Worm (Caenorhabditis elegans) whole organism, L1 larva: ENCODE measurements around the gene F54F2.9.
A peak's percentile ranks its signal among the peaks of the same experiment; 100 is the strongest.

Experiments used
- C04F5.9 ChIP-seq: sonication (generic microtip); optimal IDR thresholded peaks from 2 replicates; lab custom pipeline; 2016; ENCODE audit warnings: missing genetic modification characterization, missing compliant biosample characterization
- C34B4.2 ChIP-seq: sonication (generic microtip); optimal IDR thresholded peaks from 2 replicates; lab custom pipeline; 2017; ENCODE audit warnings: mild to moderate bottlenecking, missing genetic modification characterization, missing compliant biosample characterization
- aha-1 ChIP-seq: fragments of 150-350 bp; optimal IDR thresholded peaks from 2 replicates; lab custom pipeline; 2014; ENCODE audit warnings: missing biosample characterization, missing genetic modification characterization
- alr-1 ChIP-seq: fragments of 200-800 bp; sonication (Bioruptor generic); optimal IDR thresholded peaks from 2 replicates; lab custom pipeline; 2018; ENCODE audit warnings: borderline replicate concordance, mild to moderate bottlenecking, missing genetic modification characterization, missing compliant biosample characterization
- aly-2 ChIP-seq: fragments of 150-350 bp; optimal IDR thresholded peaks from 2 replicates; lab custom pipeline; 2014; ENCODE audit warnings: missing biosample characterization, missing genetic modification characterization
- ceh-63 ChIP-seq: fragments of 200-800 bp; sonication (Bioruptor generic); optimal IDR thresholded peaks from 2 replicates; lab custom pipeline; 2018; ENCODE audit warnings: mild to moderate bottlenecking, missing genetic modification characterization, missing compliant biosample characterization
- ceh-82 ChIP-seq, 3 experiments: fragments of 150-350 bp in 1 of 3; sonication (generic microtip) in 2 of 3; optimal IDR thresholded peaks; 2 replicates each; lab custom pipeline; 2014 to 2017; ENCODE audit warnings: missing biosample characterization in 3 of 3, missing genetic modification characterization in 3 of 3
- ceh-90 ChIP-seq: sonication (generic microtip); optimal IDR thresholded peaks from 2 replicates; lab custom pipeline; 2016; ENCODE audit warnings: missing genetic modification characterization, missing compliant biosample characterization
- dpl-1 ChIP-seq, 3 experiments: fragments of 150-350 bp in 2 of 3; sonication (generic microtip) in 1 of 3; optimal IDR thresholded peaks; 2 replicates each; lab custom pipeline; 2014 to 2017; ENCODE audit warnings: missing biosample characterization in 3 of 3, missing genetic modification characterization in 3 of 3, missing genetic modification reagents in 3 of 3
- dsc-1 ChIP-seq: sonication (generic microtip); optimal IDR thresholded peaks from 2 replicates; lab custom pipeline; 2016; ENCODE audit warnings: mild to moderate bottlenecking, missing genetic modification characterization, missing compliant biosample characterization
- efl-1 ChIP-seq, 4 experiments: fragments of 150-350 bp; optimal IDR thresholded peaks in 3 of 4; peaks in 1 of 4; 1 replicate in 1 of 4; 2 replicates in 3 of 4; lab custom pipeline; 2014; ENCODE audit warnings: missing biosample characterization in 2 of 4, missing genetic modification characterization in 2 of 4, missing genetic modification reagents in 2 of 4
- elt-2 ChIP-seq: sonication (generic microtip); optimal IDR thresholded peaks from 2 replicates; lab custom pipeline; 2016; ENCODE audit warnings: missing genetic modification characterization, mild to moderate bottlenecking, inconsistent platforms, missing compliant biosample characterization, missing genetic modification reagents
- ets-5 ChIP-seq: fragments of 200-800 bp; sonication (Bioruptor generic); IDR thresholded peaks from 2 replicates; pipeline ENCODE4 v1.3.6; 2022; ENCODE audit warnings: missing genetic modification characterization, missing compliant biosample characterization
- fkh-10 ChIP-seq: sonication (generic microtip); optimal IDR thresholded peaks from 2 replicates; lab custom pipeline; 2017; ENCODE audit warnings: missing biosample characterization, missing genetic modification reagents, missing genetic modification characterization
- fkh-8 ChIP-seq: sonication (generic microtip); optimal IDR thresholded peaks from 2 replicates; lab custom pipeline; 2016; ENCODE audit warnings: mild to moderate bottlenecking, missing genetic modification characterization, missing compliant biosample characterization
- fos-1 ChIP-seq: fragments of 150-350 bp; optimal IDR thresholded peaks from 2 replicates; lab custom pipeline; 2014; ENCODE audit warnings: missing biosample characterization, missing genetic modification characterization
- irx-1 ChIP-seq: sonication (generic microtip); optimal IDR thresholded peaks from 2 replicates; lab custom pipeline; 2016; ENCODE audit warnings: missing genetic modification characterization, missing compliant biosample characterization
- isw-1 ChIP-seq: fragments of 200-800 bp; sonication (Bioruptor generic); IDR thresholded peaks from 2 replicates; pipeline ENCODE4 v1.3.6; 2022; ENCODE audit warnings: missing genetic modification characterization, missing compliant biosample characterization
- jun-1 ChIP-seq: fragments of 150-350 bp; optimal IDR thresholded peaks from 2 replicates; lab custom pipeline; 2014; ENCODE audit warnings: missing biosample characterization, missing genetic modification reagents, missing genetic modification characterization
- lin-14 ChIP-seq: fragments of 200-800 bp; sonication (Bioruptor generic); optimal IDR thresholded peaks from 2 replicates; lab custom pipeline; 2018; ENCODE audit warnings: mild to moderate bottlenecking, missing genetic modification characterization, moderate library complexity, missing compliant biosample characterization
- lin-35 ChIP-seq, 2 experiments: fragments of 150-350 bp; optimal IDR thresholded peaks; 2 replicates each; lab custom pipeline; 2014; ENCODE audit warnings: missing biosample characterization in 2 of 2, missing genetic modification characterization in 2 of 2, missing genetic modification reagents in 2 of 2
- lir-3 ChIP-seq: sonication (generic microtip); optimal IDR thresholded peaks from 2 replicates; lab custom pipeline; 2016; ENCODE audit warnings: mild to moderate bottlenecking, missing genetic modification characterization, moderate library complexity, missing compliant biosample characterization; ENCODE audit not compliant: poor library complexity
- lsy-2 ChIP-seq, 2 experiments: fragments of 150-350 bp; optimal IDR thresholded peaks; 2 replicates each; lab custom pipeline; 2014; ENCODE audit warnings: missing biosample characterization in 2 of 2, missing genetic modification characterization in 2 of 2
- mab-9 ChIP-seq: fragments of 200-800 bp; sonication (Bioruptor generic); IDR thresholded peaks from 2 replicates; pipeline ENCODE4 v1.3.6; 2022; ENCODE audit warnings: missing genetic modification reagents, missing genetic modification characterization, missing compliant biosample characterization
- mdl-1 ChIP-seq, 2 experiments: fragments of 150-350 bp; optimal IDR thresholded peaks; 2 replicates each; lab custom pipeline; 2014 to 2017; ENCODE audit warnings: missing biosample characterization in 2 of 2, missing genetic modification characterization in 2 of 2, inconsistent platforms in 1 of 2
- mef-2 ChIP-seq: fragments of 150-350 bp; optimal IDR thresholded peaks from 2 replicates; lab custom pipeline; 2014; ENCODE audit warnings: missing biosample characterization, missing genetic modification characterization
- nhr-12 ChIP-seq: sonication (generic microtip); optimal IDR thresholded peaks from 2 replicates; lab custom pipeline; 2017; ENCODE audit warnings: missing biosample characterization, missing genetic modification characterization
- nhr-19 ChIP-seq: fragments of 200-800 bp; sonication (Bioruptor generic); conservative IDR thresholded peaks from 2 replicates; pipeline ENCODE4 v1.3.6; 2022; ENCODE audit warnings: missing genetic modification characterization, missing compliant biosample characterization
- nhr-237 ChIP-seq: fragments of 150-350 bp; optimal IDR thresholded peaks from 2 replicates; lab custom pipeline; 2014; ENCODE audit warnings: missing biosample characterization, missing genetic modification characterization
- nhr-47 ChIP-seq: sonication (generic microtip); optimal IDR thresholded peaks from 2 replicates; lab custom pipeline; 2016; ENCODE audit warnings: mild to moderate bottlenecking, missing genetic modification characterization, moderate library complexity, missing compliant biosample characterization
- nhr-71 ChIP-seq: sonication (generic microtip); optimal IDR thresholded peaks from 2 replicates; lab custom pipeline; 2016; ENCODE audit warnings: mild to moderate bottlenecking, missing genetic modification characterization, moderate library complexity, missing compliant biosample characterization
- nhr-84 ChIP-seq: sonication (generic microtip); optimal IDR thresholded peaks from 2 replicates; lab custom pipeline; 2017; ENCODE audit warnings: missing biosample characterization, missing genetic modification characterization
- nhr-85 ChIP-seq: sonication (generic microtip); peaks from one replicate; lab custom pipeline; 2016; ENCODE audit warnings: missing genetic modification characterization, inconsistent platforms, missing compliant biosample characterization
- rnt-1 ChIP-seq: sonication (generic microtip); optimal IDR thresholded peaks from 2 replicates; lab custom pipeline; 2016; ENCODE audit warnings: mild to moderate bottlenecking, missing genetic modification characterization, moderate library complexity, missing compliant biosample characterization
- snpc-4 ChIP-seq: fragments of 150-350 bp; optimal IDR thresholded peaks from 2 replicates; lab custom pipeline; 2014; ENCODE audit warnings: missing biosample characterization, missing genetic modification characterization
- snu-23 ChIP-seq: sonication (generic microtip); optimal IDR thresholded peaks from 2 replicates; lab custom pipeline; 2016; ENCODE audit warnings: missing genetic modification characterization, missing compliant biosample characterization
- sox-4 ChIP-seq: sonication (generic microtip); optimal IDR thresholded peaks from 2 replicates; lab custom pipeline; 2016; ENCODE audit warnings: missing genetic modification characterization, missing compliant biosample characterization
- swsn-7 ChIP-seq: sonication (generic microtip); optimal IDR thresholded peaks from 2 replicates; lab custom pipeline; 2016; ENCODE audit warnings: missing genetic modification characterization, missing compliant biosample characterization
- tbx-2 ChIP-seq: sonication (generic microtip); optimal IDR thresholded peaks from 2 replicates; lab custom pipeline; 2016; ENCODE audit warnings: missing genetic modification characterization, missing compliant biosample characterization
- tlp-1 ChIP-seq: fragments of 150-350 bp; optimal IDR thresholded peaks from 2 replicates; lab custom pipeline; 2014; ENCODE audit warnings: missing biosample characterization, missing genetic modification characterization
- unc-30 ChIP-seq: sonication (generic microtip); optimal IDR thresholded peaks from 2 replicates; lab custom pipeline; 2017; ENCODE audit warnings: missing biosample characterization, missing genetic modification characterization
- vab-15 ChIP-seq: sonication (generic microtip); optimal IDR thresholded peaks from 2 replicates; lab custom pipeline; 2017; ENCODE audit warnings: missing genotype, mild to moderate bottlenecking, missing genetic modification characterization, missing compliant biosample characterization
- xbp-1 ChIP-seq: sonication (generic microtip); optimal IDR thresholded peaks from 2 replicates; lab custom pipeline; 2016; ENCODE audit warnings: missing genetic modification characterization, missing compliant biosample characterization
- zag-1 ChIP-seq: fragments of 150-350 bp; optimal IDR thresholded peaks from 2 replicates; lab custom pipeline; 2014; ENCODE audit warnings: missing biosample characterization, missing genetic modification characterization
- ztf-4 ChIP-seq: fragments of 150-350 bp; optimal IDR thresholded peaks from 2 replicates; lab custom pipeline; 2014; ENCODE audit warnings: missing biosample characterization, missing genetic modification characterization

The F54F2.9 gene

ce11 chrIII:8873990-8874668, 47.1 kb upstream of the F54F2.9 start (continued):
- TF ChIP-seq rnt-1 (tag; lab: Kevin White, UChicago) (peak; percentile 82), xbp-1 (tag; lab: Kevin White, UChicago) (peak; percentile 66), ceh-90 (tag; lab: Kevin White, UChicago) (no peak), snu-23 (GFP tag; lab: Kevin White, UChicago) (peak; percentile 94), jun-1 (tag; lab: Kevin White, UChicago) (peak; percentile 66), fos-1 (tag; lab: Kevin White, UChicago) (peak; percentile 72), snpc-4 (peak; percentile 25), ets-5 (no peak), dsc-1 (tag; lab: Kevin White, UChicago) (peak; percentile 68), C04F5.9 (tag; lab: Kevin White, UChicago) (peak; percentile 59), nhr-12 (tag; lab: Kevin White, UChicago) (no peak), vab-15 (tag; lab: Kevin White, UChicago) (no peak), lsy-2 (tag; optimal IDR thresholded peaks at IDR 0.05; lab: Kevin White, UChicago) (peak; percentile 74 to 88), irx-1 (peak; percentile 54), nhr-19 (GFP tag; lab: Robert Waterston, UW) (peak; percentile 78), ztf-4 (tag; lab: Kevin White, UChicago) (peak; percentile 64), mef-2 (tag; lab: Kevin White, UChicago) (peak; percentile 72)

- peak; percentile 73 for TF ChIP-seq nhr-85
- TF ChIP-seq alr-1, result no peak
- no peak for TF ChIP-seq ztf-4 (tag; lab: Kevin White, UChicago)
- TF ChIP-seq lin-14, result peak; percentile 75
- peak in 1 of 2 experiments; percentile 8 for TF ChIP-seq lin-35 (GFP tag; optimal IDR thresholded peaks at IDR 0.05; lab: Kevin White, UChicago)
- no peak for TF ChIP-seq unc-30 (tag; lab: Kevin White, UChicago)
- no peak for TF ChIP-seq mdl-1 (tag; optimal IDR thresholded peaks at IDR 0.05; lab: Kevin White, UChicago)
- no peak for TF ChIP-seq nhr-237 (tag; lab: Kevin White, UChicago)
- TF ChIP-seq dpl-1 (GFP tag; optimal IDR thresholded peaks at IDR 0.05; lab: Kevin White, UChicago), result no peak
- peak; percentile 28 for TF ChIP-seq ceh-63
- TF ChIP-seq fkh-10 (GFP tag; lab: Kevin White, UChicago), result peak; percentile 26
- TF ChIP-seq ceh-82 (tag; optimal IDR thresholded peaks at IDR 0.05; lab: Kevin White, UChicago), result peak in 1 of 3 experiments; percentile 64
- no peak for TF ChIP-seq nhr-84
- TF ChIP-seq fkh-8 (tag; lab: Kevin White, UChicago), result no peak
- peak; percentile 8 for TF ChIP-seq snu-23 (GFP tag; lab: Kevin White, UChicago)
- no peak for TF ChIP-seq mab-9
- no peak for TF ChIP-seq ceh-90 (tag; lab: Kevin White, UChicago)
- peak; percentile 19 for TF ChIP-seq nhr-71 (tag; lab: Kevin White, UChicago)
- peak; percentile 11 for TF ChIP-seq nhr-47
- no peak for TF ChIP-seq tlp-1 (tag; lab: Kevin White, UChicago)
- no peak for TF ChIP-seq zag-1 (tag; lab: Kevin White, UChicago)
- TF ChIP-seq lir-3 (tag; lab: Kevin White, UChicago), result no peak
- TF ChIP-seq C34B4.2 (tag; lab: Kevin White, UChicago), result no peak
- no peak for TF ChIP-seq sox-4 (tag; lab: Kevin White, UChicago)
- TF ChIP-seq tbx-2 (tag; lab: Kevin White, UChicago), result peak; percentile 32
- no peak for TF ChIP-seq aly-2 (tag; lab: Kevin White, UChicago)
- peak; percentile 39 for TF ChIP-seq swsn-7
- no peak for TF ChIP-seq lsy-2 (tag; optimal IDR thresholded peaks at IDR 0.05; lab: Kevin White, UChicago)
- TF ChIP-seq elt-2 (tag; lab: Kevin White, UChicago), result no peak
- TF ChIP-seq nhr-12 (tag; lab: Kevin White, UChicago), result no peak
- TF ChIP-seq efl-1 (optimal IDR thresholded peaks at IDR 0.05; lab: Kevin White, UChicago), result no peak
- TF ChIP-seq efl-1 (GFP tag; optimal IDR thresholded peaks at IDR 0.05 in 1 of 2; lab: Kevin White, UChicago), result peak in 1 of 2 experiments; percentile 72
- no peak for TF ChIP-seq aha-1 (tag; lab: Kevin White, UChicago)
- TF ChIP-seq isw-1 (GFP tag; lab: Robert Waterston, UW), result no peak
Observed at ce11 chrIII:8873045-8873457, 46.0 kb upstream of the F54F2.9 start.
